Worm (Caenorhabditis elegans): Measurements from ENCODE around the gene D2063.1.

The D2063.1 gene

ce11 chrV:4366440-4366839 is 39.5 kb downstream of the D2063.1 start, which contains the start of gene F32D1.11:
TSS of gene F32D1.11 (minus strand) at chrV:4366540.
- no peak for TF ChIP-seq aly-1 (tag; optimal IDR thresholded peaks at IDR 0.05)
- no peak for TF ChIP-seq B0310.2 (tag; optimal IDR thresholded peaks at IDR 0.05)
- TF ChIP-seq ets-7 (tag; optimal IDR thresholded peaks at IDR 0.05): no peak
- no peak for TF ChIP-seq ceh-13 (GFP tag; optimal IDR thresholded peaks at IDR 0.05)
- no peak for TF ChIP-seq hnd-1 (tag; optimal IDR thresholded peaks at IDR 0.05)
- TF ChIP-seq hmg-4 (GFP tag; optimal IDR thresholded peaks at IDR 0.05): no peak
- TF ChIP-seq ama-1 (optimal IDR thresholded peaks at IDR 0.05): no peak
- no peak for TF ChIP-seq pes-1 (GFP tag; IDR thresholded peaks at IDR 0.05)
- TF ChIP-seq scrt-1 (GFP tag; IDR thresholded peaks at IDR 0.05): no peak
- no peak for TF ChIP-seq sea-1 (GFP tag; conservative IDR thresholded peaks at IDR 0.05)
- TF ChIP-seq ceh-36 (tag; optimal IDR thresholded peaks at IDR 0.05): no peak
- TF ChIP-seq F13C5.2 (tag; optimal IDR thresholded peaks at IDR 0.05): no peak
- TF ChIP-seq tbx-11 (GFP tag; IDR thresholded peaks at IDR 0.05): no peak
- TF ChIP-seq tra-4 (tag; optimal IDR thresholded peaks at IDR 0.05): no peak
- no peak for TF ChIP-seq hmbx-1 (tag; optimal IDR thresholded peaks at IDR 0.05)
- TF ChIP-seq flt-1 (GFP tag; IDR thresholded peaks at IDR 0.05): no peak

- no peak for TF ChIP-seq ets-7 (tag; optimal IDR thresholded peaks at IDR 0.05)
- TF ChIP-seq hmbx-1 (tag; optimal IDR thresholded peaks at IDR 0.05): no peak
- TF ChIP-seq aly-1 (tag; optimal IDR thresholded peaks at IDR 0.05): no peak
- no peak for TF ChIP-seq ama-1 (optimal IDR thresholded peaks at IDR 0.05)
- TF ChIP-seq tbx-11 (GFP tag; IDR thresholded peaks at IDR 0.05): no peak
- no peak for TF ChIP-seq tbx-37 (GFP tag; conservative IDR thresholded peaks at IDR 0.05)
- no peak for TF ChIP-seq F13C5.2 (tag; optimal IDR thresholded peaks at IDR 0.05)
- no peak for TF ChIP-seq hmg-4 (GFP tag; optimal IDR thresholded peaks at IDR 0.05)
- no peak for TF ChIP-seq ceh-36 (tag; optimal IDR thresholded peaks at IDR 0.05)
- TF ChIP-seq flt-1 (GFP tag; IDR thresholded peaks at IDR 0.05): no peak
- TF ChIP-seq pes-1 (GFP tag; IDR thresholded peaks at IDR 0.05): no peak
- TF ChIP-seq tra-4 (tag; optimal IDR thresholded peaks at IDR 0.05): no peak
- no peak for TF ChIP-seq scrt-1 (GFP tag; IDR thresholded peaks at IDR 0.05)
- no peak for TF ChIP-seq sea-1 (GFP tag; conservative IDR thresholded peaks at IDR 0.05)
- no peak for TF ChIP-seq hnd-1 (tag; optimal IDR thresholded peaks at IDR 0.05)
- no peak for TF ChIP-seq ceh-13 (GFP tag; optimal IDR thresholded peaks at IDR 0.05)
- TF ChIP-seq B0310.2 (tag; optimal IDR thresholded peaks at IDR 0.05): no peak
Measured at ce11 chrV:4370515-4370914, 43.6 kb downstream of the D2063.1 start.

DNA sequence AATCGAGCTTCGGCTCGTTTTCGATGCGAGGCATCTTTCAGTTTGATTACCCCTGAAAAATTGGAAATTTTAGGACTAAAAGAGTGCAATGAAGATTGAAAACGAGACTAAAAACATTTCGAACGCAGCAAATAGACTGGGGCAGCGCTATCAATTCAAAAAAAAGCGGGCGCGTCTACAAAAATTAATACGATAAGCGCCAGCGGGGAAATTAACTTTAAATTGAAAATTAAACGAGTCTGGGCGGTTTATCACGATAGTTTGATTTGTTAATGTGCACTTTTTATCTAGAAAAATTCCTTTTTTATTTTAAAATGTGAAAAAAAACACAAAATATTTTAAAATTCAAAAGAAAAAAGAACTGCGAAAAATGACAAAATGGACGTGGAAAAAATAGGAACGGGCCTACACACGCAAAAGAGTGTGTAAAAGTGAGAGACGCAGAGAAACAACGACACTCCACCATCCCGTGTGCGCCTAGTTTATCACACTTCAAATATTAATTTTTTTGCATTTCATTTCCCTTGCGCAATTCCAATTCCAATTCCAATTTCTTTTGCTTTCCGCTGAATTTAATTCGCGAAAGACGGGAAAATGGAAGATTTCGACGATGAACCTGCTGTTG is 44.5 kb downstream of the D2063.1 start, which contains the start of the genes gmpr-1 and fipp-1:
TSS of gene gmpr-1 (minus strand) at position 75 of the 625 bp plus-strand sequence.
TSS of gene fipp-1 (plus strand) at position 499 of the 625 bp plus-strand sequence.
- no peak for TF ChIP-seq flt-1 (GFP tag; IDR thresholded peaks at IDR 0.05)
- no peak for TF ChIP-seq tbx-37 (GFP tag; conservative IDR thresholded peaks at IDR 0.05)
- TF ChIP-seq ceh-13 (GFP tag; optimal IDR thresholded peaks at IDR 0.05): no peak
- TF ChIP-seq hmg-4 (GFP tag; optimal IDR thresholded peaks at IDR 0.05): no peak
- TF ChIP-seq tbx-11 (GFP tag; IDR thresholded peaks at IDR 0.05): no peak
- TF ChIP-seq hmbx-1 (tag; optimal IDR thresholded peaks at IDR 0.05): no peak

DNA sequence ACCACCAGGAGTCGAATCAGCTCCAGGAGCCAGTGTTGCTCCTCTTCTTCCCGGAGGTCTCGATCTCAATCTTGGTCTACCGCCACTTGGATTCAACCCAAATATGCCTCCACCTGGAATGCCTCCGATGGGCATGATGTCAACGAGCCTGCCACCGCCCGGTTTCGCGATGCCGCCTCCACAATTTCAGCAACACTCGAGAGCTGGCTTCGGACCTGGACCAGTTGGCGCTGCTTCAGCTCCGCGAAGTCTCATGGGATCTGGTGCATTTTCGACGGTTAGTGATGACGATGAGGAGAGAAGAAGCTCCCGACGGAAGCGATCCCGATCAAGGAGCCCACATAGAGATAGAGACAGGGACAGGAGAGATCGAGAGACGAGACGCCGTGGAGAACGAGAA is 46.1 kb downstream of the D2063.1 start:
- no peak for TF ChIP-seq aly-1 (tag; optimal IDR thresholded peaks at IDR 0.05)
- TF ChIP-seq F13C5.2 (tag; optimal IDR thresholded peaks at IDR 0.05): no peak
- no peak for TF ChIP-seq tbx-37 (GFP tag; conservative IDR thresholded peaks at IDR 0.05)
- TF ChIP-seq hmg-4 (GFP tag; optimal IDR thresholded peaks at IDR 0.05): no peak
- no peak for TF ChIP-seq pes-1 (GFP tag; IDR thresholded peaks at IDR 0.05)
- no peak for TF ChIP-seq B0310.2 (tag; optimal IDR thresholded peaks at IDR 0.05)
- no peak for TF ChIP-seq ceh-36 (tag; optimal IDR thresholded peaks at IDR 0.05)
- no peak for TF ChIP-seq tbx-11 (GFP tag; IDR thresholded peaks at IDR 0.05)
- no peak for TF ChIP-seq sea-1 (GFP tag; conservative IDR thresholded peaks at IDR 0.05)
- no peak for TF ChIP-seq ets-7 (tag; optimal IDR thresholded peaks at IDR 0.05)
- no peak for TF ChIP-seq scrt-1 (GFP tag; IDR thresholded peaks at IDR 0.05)
- no peak for TF ChIP-seq ceh-13 (GFP tag; optimal IDR thresholded peaks at IDR 0.05)
- no peak for TF ChIP-seq tra-4 (tag; optimal IDR thresholded peaks at IDR 0.05)

- TF ChIP-seq ceh-36 (tag; optimal IDR thresholded peaks at IDR 0.05): no peak
- no peak for TF ChIP-seq sea-1 (GFP tag; conservative IDR thresholded peaks at IDR 0.05)
- TF ChIP-seq hmbx-1 (tag; optimal IDR thresholded peaks at IDR 0.05): no peak
- no peak for TF ChIP-seq B0310.2 (tag; optimal IDR thresholded peaks at IDR 0.05)
- TF ChIP-seq ama-1 (optimal IDR thresholded peaks at IDR 0.05): no peak
- no peak for TF ChIP-seq hnd-1 (tag; optimal IDR thresholded peaks at IDR 0.05)
- TF ChIP-seq aly-1 (tag; optimal IDR thresholded peaks at IDR 0.05): no peak
- TF ChIP-seq tbx-37 (GFP tag; conservative IDR thresholded peaks at IDR 0.05): no peak
- TF ChIP-seq pes-1 (GFP tag; IDR thresholded peaks at IDR 0.05): no peak
- no peak for TF ChIP-seq flt-1 (GFP tag; IDR thresholded peaks at IDR 0.05)
- no peak for TF ChIP-seq ets-7 (tag; optimal IDR thresholded peaks at IDR 0.05)
- no peak for TF ChIP-seq tbx-11 (GFP tag; IDR thresholded peaks at IDR 0.05)
- TF ChIP-seq scrt-1 (GFP tag; IDR thresholded peaks at IDR 0.05): no peak
Measured at ce11 chrV:4373656-4374055, 46.7 kb downstream of the D2063.1 start.

DNA sequence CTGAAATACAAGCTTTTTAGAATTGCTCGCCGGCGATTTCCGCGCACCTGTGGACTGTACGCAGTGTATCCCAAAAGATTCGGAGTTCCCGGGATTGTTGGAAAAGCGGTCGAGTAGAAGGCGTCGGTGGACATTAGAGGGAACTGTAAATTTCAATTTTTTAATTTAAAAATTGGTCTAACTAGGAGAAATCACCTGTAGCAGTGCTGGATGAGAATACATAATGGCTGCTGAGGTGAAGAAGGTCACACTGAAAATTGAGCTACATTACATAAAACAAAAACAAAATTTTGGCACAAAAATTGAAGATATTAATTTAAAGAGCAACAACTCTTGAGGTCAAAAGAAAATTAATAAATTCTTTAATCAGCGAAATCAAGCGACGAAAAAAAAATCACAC is 47.7 kb downstream of the D2063.1 start, which contains the start of gene neg-1:
TSS of gene neg-1 (minus strand) at position 250 of the 400 bp plus-strand sequence.
- no peak for TF ChIP-seq tra-4 (tag; optimal IDR thresholded peaks at IDR 0.05)
- no peak for TF ChIP-seq ceh-13 (GFP tag; optimal IDR thresholded peaks at IDR 0.05)
- no peak for TF ChIP-seq flt-1 (GFP tag; IDR thresholded peaks at IDR 0.05)
- no peak for TF ChIP-seq sea-1 (GFP tag; conservative IDR thresholded peaks at IDR 0.05)
- no peak for TF ChIP-seq ama-1 (optimal IDR thresholded peaks at IDR 0.05)
- no peak for TF ChIP-seq hnd-1 (tag; optimal IDR thresholded peaks at IDR 0.05)
- no peak for TF ChIP-seq tbx-11 (GFP tag; IDR thresholded peaks at IDR 0.05)
- no peak for TF ChIP-seq B0310.2 (tag; optimal IDR thresholded peaks at IDR 0.05)
- TF ChIP-seq F13C5.2 (tag; optimal IDR thresholded peaks at IDR 0.05): no peak
- no peak for TF ChIP-seq scrt-1 (GFP tag; IDR thresholded peaks at IDR 0.05)
- no peak for TF ChIP-seq ets-7 (tag; optimal IDR thresholded peaks at IDR 0.05)
- TF ChIP-seq hmg-4 (GFP tag; optimal IDR thresholded peaks at IDR 0.05): no peak
- no peak for TF ChIP-seq hmbx-1 (tag; optimal IDR thresholded peaks at IDR 0.05)
